Worm (Caenorhabditis elegans) whole organism, L4 larva: ENCODE measurements around the gene ints-7.

ENCODE experiments used
- D1046.2 ChIP-seq: fragments of 200-800 bp; sonication (Bioruptor generic); IDR thresholded peaks from 2 replicates; pipeline ENCODE4 v1.3.6; 2022; ENCODE audit warnings: missing genetic modification characterization, missing compliant biosample characterization
- T26A8.4 ChIP-seq: fragments of 200-800 bp; sonication (Bioruptor generic); IDR thresholded peaks from 2 replicates; pipeline ENCODE4 v1.3.6; 2022; ENCODE audit warnings: missing genetic modification characterization, missing compliant biosample characterization
- Y105C5A.15 ChIP-seq: fragments of 200-800 bp; sonication (Bioruptor generic); IDR thresholded peaks from 2 replicates; pipeline ENCODE4 v1.3.6; 2022; ENCODE audit warnings: missing genetic modification characterization, missing compliant biosample characterization
- ZK546.5 ChIP-seq, 2 experiments: sonication (generic microtip); optimal IDR thresholded peaks; 2 replicates each; lab custom pipeline; 2017; ENCODE audit warnings: missing biosample characterization in 2 of 2, missing genetic modification characterization in 2 of 2
- aha-1 ChIP-seq: fragments of 150-350 bp; peaks from one replicate; lab custom pipeline; 2014; ENCODE audit warnings: missing biosample characterization, missing genetic modification characterization
- aly-2 ChIP-seq: sonication (generic microtip); optimal IDR thresholded peaks from 2 replicates; lab custom pipeline; 2018; ENCODE audit warnings: missing biosample characterization, missing genetic modification characterization
- ama-1 ChIP-seq: fragments of 150-350 bp; optimal IDR thresholded peaks from 2 replicates; lab custom pipeline; 2014; ENCODE audit warnings: inconsistent platforms, mixed read lengths
- arid-1 ChIP-seq: fragments of 200-800 bp; sonication (Bioruptor generic); conservative IDR thresholded peaks from 2 replicates; pipeline ENCODE4 v1.3.6; 2022; ENCODE audit warnings: missing genetic modification reagents, missing genetic modification characterization, missing compliant biosample characterization
- attf-4 ChIP-seq: sonication (generic microtip); optimal IDR thresholded peaks from 3 replicates; lab custom pipeline; 2017; ENCODE audit warnings: missing biosample characterization, missing genetic modification characterization
- ceh-20 ChIP-seq: fragments of 200-800 bp; sonication (Bioruptor generic); IDR thresholded peaks from 2 replicates; pipeline ENCODE4 v1.3.6; 2022; ENCODE audit warnings: missing genetic modification reagents, missing genetic modification characterization, missing compliant biosample characterization
- ceh-28 ChIP-seq: fragments of 150-350 bp; optimal IDR thresholded peaks from 2 replicates; lab custom pipeline; 2014; ENCODE audit warnings: missing biosample characterization, missing genetic modification reagents, missing genetic modification characterization
- ceh-62 ChIP-seq: sonication (generic microtip); optimal IDR thresholded peaks from 2 replicates; lab custom pipeline; 2017; ENCODE audit warnings: missing biosample characterization, missing genetic modification characterization
- cey-2 ChIP-seq: sonication (generic microtip); optimal IDR thresholded peaks from 3 replicates; lab custom pipeline; 2017; ENCODE audit warnings: missing genetic modification characterization, mild to moderate bottlenecking, missing compliant biosample characterization, antibody characterized with exemption, borderline replicate concordance; ENCODE audit not compliant: insufficient read depth
- ctbp-1 ChIP-seq: fragments of 200-800 bp; sonication (Bioruptor generic); IDR thresholded peaks from 2 replicates; pipeline ENCODE4 v1.3.6; 2022; ENCODE audit warnings: missing genetic modification reagents, missing genetic modification characterization, missing compliant biosample characterization
- daf-12 ChIP-seq: fragments of 150-350 bp; optimal IDR thresholded peaks from 2 replicates; lab custom pipeline; 2014; ENCODE audit warnings: missing biosample characterization, missing genetic modification reagents, missing genetic modification characterization
- daf-19 ChIP-seq: fragments of 200-800 bp; sonication (Bioruptor generic); conservative IDR thresholded peaks from 2 replicates; pipeline ENCODE4 v1.3.6; 2022; ENCODE audit warnings: missing genetic modification characterization, missing compliant biosample characterization
- daf-8 ChIP-seq: fragments of 200-800 bp; sonication (Bioruptor generic); IDR thresholded peaks from 2 replicates; pipeline ENCODE4 v1.3.6; 2022; ENCODE audit warnings: missing genetic modification characterization, missing compliant biosample characterization
- dmd-9 ChIP-seq: fragments of 200-800 bp; sonication (Bioruptor generic); IDR thresholded peaks from 2 replicates; pipeline ENCODE4 v1.3.6; 2022; ENCODE audit warnings: missing genetic modification reagents, missing genetic modification characterization, missing compliant biosample characterization
- dve-1 ChIP-seq: sonication (generic microtip); optimal IDR thresholded peaks from 2 replicates; lab custom pipeline; 2017; ENCODE audit warnings: antibody characterized with exemption, mild to moderate bottlenecking, missing genetic modification characterization, missing compliant biosample characterization; ENCODE audit not compliant: insufficient read depth
- egl-27 ChIP-seq: sonication (generic microtip); optimal IDR thresholded peaks from 3 replicates; lab custom pipeline; 2017; ENCODE audit warnings: missing biosample characterization, missing genetic modification reagents, missing genetic modification characterization
- egl-43 ChIP-seq: fragments of 200-800 bp; sonication (Bioruptor generic); IDR thresholded peaks from 2 replicates; pipeline ENCODE4 v1.3.6; 2022; ENCODE audit warnings: missing genetic modification reagents, missing genetic modification characterization, missing compliant biosample characterization
- fos-1 ChIP-seq: fragments of 150-350 bp; optimal IDR thresholded peaks from 2 replicates; lab custom pipeline; 2014; ENCODE audit warnings: missing biosample characterization, missing genetic modification characterization
- gei-8 ChIP-seq: fragments of 200-800 bp; sonication (Bioruptor generic); optimal IDR thresholded peaks from 2 replicates; lab custom pipeline; 2018; ENCODE audit warnings: mild to moderate bottlenecking, missing genetic modification characterization, missing compliant biosample characterization
- hlh-11 ChIP-seq: fragments of 200-800 bp; sonication (Bioruptor generic); optimal IDR thresholded peaks from 2 replicates; lab custom pipeline; 2018; ENCODE audit warnings: mild to moderate bottlenecking, missing genetic modification characterization, missing compliant biosample characterization
- hlh-30 ChIP-seq: sonication (generic microtip); optimal IDR thresholded peaks from 2 replicates; lab custom pipeline; 2017; ENCODE audit warnings: antibody characterized with exemption, mild to moderate bottlenecking, missing genetic modification characterization, missing compliant biosample characterization; ENCODE audit not compliant: insufficient read depth
- hmg-1.1 ChIP-seq: fragments of 200-800 bp; sonication (Bioruptor generic); IDR thresholded peaks from 2 replicates; pipeline ENCODE4 v1.3.6; 2022; ENCODE audit warnings: missing genetic modification reagents, missing genetic modification characterization, missing compliant biosample characterization
- lim-7 ChIP-seq: fragments of 200-800 bp; sonication (Bioruptor generic); IDR thresholded peaks from 2 replicates; pipeline ENCODE4 v1.3.6; 2022; ENCODE audit warnings: missing genetic modification characterization, missing compliant biosample characterization
- lin-29 ChIP-seq: fragments of 200-800 bp; sonication (Bioruptor generic); IDR thresholded peaks from 2 replicates; pipeline ENCODE4 v1.3.6; 2022; ENCODE audit warnings: missing genetic modification reagents, missing genetic modification characterization, missing compliant biosample characterization
- lin-38 ChIP-seq: fragments of 200-800 bp; sonication (Bioruptor generic); IDR thresholded peaks from 2 replicates; pipeline ENCODE4 v1.3.6; 2022; ENCODE audit warnings: missing genetic modification reagents, missing genetic modification characterization, missing compliant biosample characterization
- lsy-2 ChIP-seq, 2 experiments: fragments of 150-350 bp in 1 of 2; sonication (generic microtip) in 1 of 2; optimal IDR thresholded peaks; 2 replicates each; lab custom pipeline; 2014 to 2017; ENCODE audit warnings: missing biosample characterization in 2 of 2, missing genetic modification characterization in 2 of 2
- madf-9 ChIP-seq: fragments of 200-800 bp; sonication (Bioruptor generic); conservative IDR thresholded peaks from 2 replicates; pipeline ENCODE4 v1.3.6; 2022; ENCODE audit warnings: missing genetic modification reagents, missing genetic modification characterization, missing compliant biosample characterization
- mdl-1 ChIP-seq, 2 experiments: fragments of 150-350 bp in 1 of 2; sonication (generic microtip) in 1 of 2; optimal IDR thresholded peaks; 2 replicates each; lab custom pipeline; 2014 to 2017; ENCODE audit warnings: missing biosample characterization in 2 of 2, missing genetic modification characterization in 2 of 2
- mdt-29 ChIP-seq: fragments of 200-800 bp; sonication (Bioruptor generic); IDR thresholded peaks from 2 replicates; pipeline ENCODE4 v1.3.6; 2022; ENCODE audit warnings: missing genetic modification reagents, missing genetic modification characterization, missing compliant biosample characterization
- mes-2 ChIP-seq: sonication (generic microtip); optimal IDR thresholded peaks from 2 replicates; lab custom pipeline; 2016; ENCODE audit warnings: missing genotype, mild to moderate bottlenecking, missing genetic modification characterization, missing compliant biosample characterization; ENCODE audit not compliant: poor library complexity, severe bottlenecking
- nhr-102 ChIP-seq: sonication (generic microtip); optimal IDR thresholded peaks from 2 replicates; lab custom pipeline; 2016; ENCODE audit warnings: mild to moderate bottlenecking, missing genetic modification characterization, moderate library complexity, missing compliant biosample characterization
- nhr-11 ChIP-seq: fragments of 150-350 bp; optimal IDR thresholded peaks from 2 replicates; lab custom pipeline; 2014; ENCODE audit warnings: missing biosample characterization, missing genetic modification characterization
- nhr-237 ChIP-seq: sonication (generic microtip); optimal IDR thresholded peaks from 2 replicates; lab custom pipeline; 2017; ENCODE audit warnings: missing biosample characterization, missing genetic modification characterization
- nhr-28 ChIP-seq: fragments of 150-350 bp; optimal IDR thresholded peaks from 2 replicates; lab custom pipeline; 2014; ENCODE audit warnings: missing biosample characterization, missing genetic modification characterization
- nhr-41 ChIP-seq: fragments of 200-800 bp; sonication (Bioruptor generic); IDR thresholded peaks from 2 replicates; pipeline ENCODE4 v1.3.6; 2022; ENCODE audit warnings: missing genetic modification reagents, missing genetic modification characterization, missing compliant biosample characterization
- nhr-77 ChIP-seq: fragments of 150-350 bp; optimal IDR thresholded peaks from 2 replicates; lab custom pipeline; 2014; ENCODE audit warnings: missing biosample characterization, missing genetic modification characterization
- pha-4 ChIP-seq, 2 experiments: fragments of 150-350 bp in 1 of 2; fragments of 200-800 bp in 1 of 2; sonication (Bioruptor generic) in 1 of 2; IDR thresholded peaks in 1 of 2; optimal IDR thresholded peaks in 1 of 2; 2 replicates each; pipeline versions ENCODE4 v1.3.6 to Lab custom; 2014 to 2022; ENCODE audit warnings: missing genetic modification characterization in 2 of 2, missing genetic modification reagents in 2 of 2, missing biosample characterization in 1 of 2, missing compliant biosample characterization in 1 of 2
- php-3 ChIP-seq: fragments of 200-800 bp; sonication (Bioruptor generic); IDR thresholded peaks from 2 replicates; pipeline ENCODE4 v1.3.6; 2022; ENCODE audit warnings: missing genetic modification reagents, missing genetic modification characterization, missing compliant biosample characterization
- rbr-2 ChIP-seq: sonication (generic microtip); optimal IDR thresholded peaks from 2 replicates; lab custom pipeline; 2016; ENCODE audit warnings: missing genotype, missing genetic modification characterization, missing compliant biosample characterization
- sdz-12 ChIP-seq: fragments of 200-800 bp; sonication (Bioruptor generic); optimal IDR thresholded peaks from 2 replicates; lab custom pipeline; 2018; ENCODE audit warnings: mild to moderate bottlenecking, missing genetic modification characterization, missing compliant biosample characterization
- skn-1 ChIP-seq: fragments of 150-350 bp; optimal IDR thresholded peaks from 2 replicates; lab custom pipeline; 2014; ENCODE audit warnings: missing biosample characterization, missing genetic modification characterization
- spr-1 ChIP-seq: sonication (generic microtip); optimal IDR thresholded peaks from 2 replicates; lab custom pipeline; 2016; ENCODE audit warnings: mild to moderate bottlenecking, missing genetic modification characterization, missing compliant biosample characterization
- tag-97 ChIP-seq: fragments of 200-800 bp; sonication (Bioruptor generic); IDR thresholded peaks from 2 replicates; pipeline ENCODE4 v1.3.6; 2022; ENCODE audit warnings: missing genetic modification characterization, missing compliant biosample characterization
- unc-62 ChIP-seq, 3 experiments: fragments of 150-350 bp in 1 of 3; sonication (generic microtip); optimal IDR thresholded peaks in 2 of 3; peaks in 1 of 3; 1 replicate in 1 of 3; 2 replicates in 2 of 3; lab custom pipeline; 2014 to 2017; ENCODE audit warnings: missing biosample characterization in 3 of 3, missing genetic modification characterization in 3 of 3, missing genetic modification reagents in 3 of 3, missing genotype in 1 of 3
- zfp-3 ChIP-seq: fragments of 200-800 bp; sonication (Bioruptor generic); conservative IDR thresholded peaks from 2 replicates; pipeline ENCODE4 v1.3.6; 2022; ENCODE audit warnings: missing genetic modification reagents, missing genetic modification characterization, missing compliant biosample characterization
- zip-2 ChIP-seq: fragments of 150-350 bp; optimal IDR thresholded peaks from 2 replicates; lab custom pipeline; 2014; ENCODE audit warnings: missing biosample characterization, missing genetic modification characterization

ints-7 gene

DNA sequence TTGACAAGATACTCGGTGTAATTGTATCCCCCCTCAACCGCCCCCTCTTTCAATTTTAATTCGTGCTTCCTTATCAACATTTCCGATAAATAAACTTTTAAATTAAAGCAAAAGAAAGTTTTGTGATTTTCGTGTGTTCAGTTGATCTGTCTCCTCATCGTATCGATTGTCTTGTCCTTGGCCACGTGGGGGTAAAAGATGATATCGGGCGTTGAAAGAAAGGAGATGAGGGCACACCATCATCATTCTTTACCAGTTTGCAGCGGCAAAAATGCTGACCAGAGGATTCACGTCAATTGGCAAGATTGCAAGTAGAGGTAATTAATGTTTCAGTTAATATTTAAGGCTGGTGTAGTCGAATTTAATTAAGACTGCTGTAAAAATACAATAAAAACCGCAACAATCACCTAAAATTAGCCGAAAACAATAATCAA, 35.4 kb upstream of the ints-7 start, which contains the start of gene F54D5.7 (continued):
- TF ChIP-seq ceh-20 (GFP tag; lab: Robert Waterston, UW) (no peak), nhr-77 (tag; lab: Kevin White, UChicago) (no peak), cey-2 (tag; lab: Kevin White, UChicago) (no peak), lin-29 (no peak), mdt-29 (GFP tag; lab: Robert Waterston, UW) (peak; percentile 65; the same call in 1 of the 2 replicates), ZK546.5 (tag; optimal IDR thresholded peaks at IDR 0.05; lab: Kevin White, UChicago) (no peak), nhr-102 (tag; lab: Kevin White, UChicago) (no peak), T26A8.4 (GFP tag; lab: Robert Waterston, UW) (peak; percentile 82), daf-8 (GFP tag; lab: Robert Waterston, UW) (no peak), mes-2 (tag; lab: Kevin White, UChicago) (no peak), skn-1 (tag; lab: Kevin White, UChicago) (no peak), fos-1 (no peak), rbr-2 (peak; percentile 28), php-3 (GFP tag; lab: Robert Waterston, UW) (no peak; the same call in 1 of the 2 replicates), egl-27 (tag; lab: Kevin White, UChicago) (no peak), dve-1 (tag; lab: Kevin White, UChicago) (peak; percentile 77), lsy-2 (tag; optimal IDR thresholded peaks at IDR 0.05; lab: Kevin White, UChicago) (peak; percentile 3 to 76), zip-2 (tag; lab: Kevin White, UChicago) (peak; percentile 33), mdl-1 (tag; optimal IDR thresholded peaks at IDR 0.05; lab: Kevin White, UChicago) (peak; percentile 65 to 72), daf-19 (no peak), ama-1 (lab: Kevin White, UChicago) (peak; percentile 76), lim-7 (GFP tag; lab: Robert Waterston, UW) (peak; percentile 77), D1046.2 (GFP tag; lab: Robert Waterston, UW) (no peak), unc-62 (GFP tag; optimal IDR thresholded peaks at IDR 0.05 in 1 of 2; lab: Kevin White, UChicago) (peak in 1 of 2 experiments; percentile 9), unc-62 (tag; optimal IDR thresholded peaks at IDR 0.05; lab: Kevin White, UChicago) (no peak), pha-4 (GFP tag; IDR thresholded peaks at IDR 0.05; lab: Robert Waterston, UW) (peak; percentile 66; the same call in 1 of the 2 replicates), pha-4 (tag; optimal IDR thresholded peaks at IDR 0.05; lab: Kevin White, UChicago) (no peak), hlh-11 (tag; lab: Kevin White, UChicago) (peak; percentile 76), arid-1 (GFP tag; lab: Robert Waterston, UW) (peak; percentile 65), aha-1 (tag; lab: Kevin White, UChicago) (peak; percentile 97), gei-8 (peak; percentile 12), sdz-12 (no peak), madf-9 (GFP tag; lab: Robert Waterston, UW) (peak; percentile 36; the same call in 1 of the 2 replicates), ctbp-1 (GFP tag; lab: Robert Waterston, UW) (peak; percentile 70), daf-12 (tag; lab: Kevin White, UChicago) (no peak), nhr-237 (tag; lab: Kevin White, UChicago) (no peak), attf-4 (tag; lab: Kevin White, UChicago) (no peak), zfp-3 (GFP tag; lab: Robert Waterston, UW) (peak; percentile 92), nhr-11 (no peak), ceh-28 (peak; percentile 34), ceh-62 (tag; lab: Kevin White, UChicago) (no peak), hmg-1.1 (GFP tag; lab: Robert Waterston, UW) (peak; percentile 49; the same call in 1 of the 2 replicates), aly-2 (tag; lab: Kevin White, UChicago) (peak; percentile 85), spr-1 (tag; lab: Kevin White, UChicago) (peak; percentile 55), dmd-9 (no peak), hlh-30 (peak; percentile 80), lin-38 (GFP tag; lab: Robert Waterston, UW) (peak; percentile 81), Y105C5A.15 (GFP tag; lab: Robert Waterston, UW) (no peak), egl-43 (GFP tag; lab: Robert Waterston, UW) (peak; percentile 79), tag-97 (no peak), nhr-41 (GFP tag; lab: Robert Waterston, UW) (0 out of 2 replicates have a peak, but pooled peaks have one; percentile 33), nhr-28 (tag; lab: Kevin White, UChicago) (peak; percentile 47)
